Worm (Caenorhabditis elegans) whole organism, late embryonic: Measurements from ENCODE around the gene ift-74.

Experiments
- ama-1 ChIP-seq: fragments of 150-350 bp; optimal IDR thresholded peaks from 2 replicates; lab custom pipeline; 2014
- ceh-18 ChIP-seq: sonication (generic microtip); optimal IDR thresholded peaks from 2 replicates; lab custom pipeline; 2016; ENCODE audit warnings: missing genetic modification characterization, missing compliant biosample characterization
- ceh-19 ChIP-seq: fragments of 200-800 bp; sonication (Bioruptor generic); optimal IDR thresholded peaks from 2 replicates; lab custom pipeline; 2018; ENCODE audit warnings: mild to moderate bottlenecking, missing genetic modification characterization, missing compliant biosample characterization
- elt-2 ChIP-seq: sonication (generic microtip); optimal IDR thresholded peaks from 2 replicates; lab custom pipeline; 2016; ENCODE audit warnings: missing genetic modification reagents, missing genetic modification characterization, missing compliant biosample characterization
- gmeb-2 ChIP-seq: sonication (generic microtip); optimal IDR thresholded peaks from 2 replicates; lab custom pipeline; 2016; ENCODE audit warnings: missing genetic modification characterization, inconsistent platforms, missing compliant biosample characterization
- hlh-15 ChIP-seq: sonication (generic microtip); optimal IDR thresholded peaks from 2 replicates; lab custom pipeline; 2016; ENCODE audit warnings: missing genetic modification characterization, missing compliant biosample characterization
- hlh-30 ChIP-seq: sonication (generic microtip); optimal IDR thresholded peaks from 2 replicates; lab custom pipeline; 2017; ENCODE audit warnings: antibody characterized with exemption, missing genetic modification characterization, missing compliant biosample characterization; ENCODE audit not compliant: insufficient read depth
- hlh-6 ChIP-seq: sonication (generic microtip); optimal IDR thresholded peaks from 2 replicates; lab custom pipeline; 2016; ENCODE audit warnings: missing genotype, missing genetic modification characterization, missing compliant biosample characterization
- nhr-11 ChIP-seq: fragments of 150-350 bp; optimal IDR thresholded peaks from 2 replicates; lab custom pipeline; 2014; ENCODE audit warnings: missing biosample characterization, missing genetic modification characterization
- ztf-16 ChIP-seq: sonication (generic microtip); optimal IDR thresholded peaks from 2 replicates; lab custom pipeline; 2017; ENCODE audit warnings: missing genetic modification characterization, missing compliant biosample characterization

ce11 chrII:6642180-6642579, 37.6 kb upstream of the ift-74 start:
- no peak for TF ChIP-seq ama-1 (lab: Kevin White, UChicago)
- TF ChIP-seq hlh-15 (tag; lab: Kevin White, UChicago), result no peak
- TF ChIP-seq nhr-11, result no peak
- no peak for TF ChIP-seq ztf-16 (tag; lab: Kevin White, UChicago)
- no peak for TF ChIP-seq hlh-30 (tag; lab: Kevin White, UChicago)
- no peak for TF ChIP-seq gmeb-2 (tag; lab: Kevin White, UChicago)
- TF ChIP-seq ceh-18 (tag; lab: Kevin White, UChicago), result no peak
- TF ChIP-seq elt-2 (tag; lab: Kevin White, UChicago), result no peak
- TF ChIP-seq hlh-6 (tag; lab: Kevin White, UChicago), result no peak
- no peak for TF ChIP-seq ceh-19
